Fruit fly (Drosophila melanogaster) whole organism, embryonic: Measurements from ENCODE around the gene Mlp84B.

ENCODE experiments used
- Bgb ChIP-seq: fragments of 200-800 bp; sonication (Bioruptor generic); IDR thresholded peaks from 2 replicates; pipeline ENCODE4 v1.3.6; 2022; ENCODE audit warnings: missing biosample characterization, missing genetic modification characterization; ENCODE audit not compliant: partially characterized antibody
- CG10321 ChIP-seq: fragments of 200-800 bp; sonication (Bioruptor generic); IDR thresholded peaks from 2 replicates; pipeline ENCODE4 v1.3.6; 2022; ENCODE audit warnings: missing biosample characterization, missing genetic modification characterization
- CG11247 ChIP-seq: fragments of 200-800 bp; sonication (Bioruptor generic); IDR thresholded peaks from 2 replicates; pipeline ENCODE4 v1.3.6; 2022; ENCODE audit warnings: missing biosample characterization, missing genetic modification characterization
- CG11696 ChIP-seq: fragments of 200-800 bp; sonication (Bioruptor generic); IDR thresholded peaks from 2 replicates; pipeline ENCODE4 v1.3.6; 2022; ENCODE audit warnings: missing biosample characterization, missing genetic modification characterization
- CG1233 ChIP-seq: fragments of 200-800 bp; sonication (Bioruptor generic); optimal IDR thresholded peaks from 4 replicates; lab custom pipeline; 2018; ENCODE audit warnings: missing biosample characterization, mild to moderate bottlenecking, missing genetic modification characterization
- CG12659 ChIP-seq: fragments of 200-800 bp; sonication (Bioruptor generic); optimal IDR thresholded peaks from 3 replicates; lab custom pipeline; 2017; ENCODE audit warnings: mild to moderate bottlenecking, missing biosample characterization, missing genetic modification reagents, missing genetic modification characterization
- CG12769 ChIP-seq: fragments of 200-800 bp; sonication (Bioruptor generic); optimal IDR thresholded peaks from 2 replicates; lab custom pipeline; 2019; ENCODE audit warnings: missing biosample characterization, mild to moderate bottlenecking, missing genetic modification characterization, moderate library complexity
- CG13296 ChIP-seq: fragments of 200-800 bp; sonication (Bioruptor generic); optimal IDR thresholded peaks from 3 replicates; lab custom pipeline; 2018; ENCODE audit warnings: missing biosample characterization, mild to moderate bottlenecking, missing genetic modification characterization
- CG13894 ChIP-seq: fragments of 200-800 bp; sonication (Bioruptor generic); optimal IDR thresholded peaks from 3 replicates; lab custom pipeline; 2018; ENCODE audit warnings: missing biosample characterization, mild to moderate bottlenecking, missing genetic modification characterization, moderate library complexity
- CG14441 ChIP-seq: fragments of 200-800 bp; sonication (Bioruptor generic); IDR thresholded peaks from 2 replicates; pipeline ENCODE4 v1.3.6; 2022; ENCODE audit warnings: missing biosample characterization, missing genetic modification characterization
- CG14860 ChIP-seq: fragments of 200-800 bp; sonication (Bioruptor generic); IDR thresholded peaks from 3 replicates; pipeline ENCODE4 v1.3.6; 2022; ENCODE audit warnings: missing biosample characterization, missing genetic modification characterization; ENCODE audit not compliant: partially characterized antibody
- CG15601 ChIP-seq: fragments of 200-800 bp; sonication (Bioruptor generic); optimal IDR thresholded peaks from 3 replicates; lab custom pipeline; 2019; ENCODE audit warnings: missing biosample characterization, mild to moderate bottlenecking, missing genetic modification characterization, moderate library complexity
- CG2875 ChIP-seq: fragments of 200-800 bp; sonication (Bioruptor generic); optimal IDR thresholded peaks from 2 replicates; lab custom pipeline; 2017; ENCODE audit warnings: missing biosample characterization, mild to moderate bottlenecking, missing genetic modification characterization, missing genetic modification reagents
- CG2889 ChIP-seq: fragments of 200-800 bp; sonication (Bioruptor generic); IDR thresholded peaks from 3 replicates; pipeline ENCODE4 v1.3.6; 2022; ENCODE audit warnings: missing biosample characterization, missing genetic modification characterization
- CG33557 ChIP-seq: fragments of 200-800 bp; sonication (Bioruptor generic); optimal IDR thresholded peaks from 2 replicates; lab custom pipeline; 2019; ENCODE audit warnings: missing biosample characterization, mild to moderate bottlenecking, missing genetic modification characterization, moderate library complexity
- CG3407 ChIP-seq: fragments of 200-800 bp; sonication (Bioruptor generic); optimal IDR thresholded peaks from 2 replicates; lab custom pipeline; 2018; ENCODE audit warnings: missing biosample characterization, mild to moderate bottlenecking, missing genetic modification characterization
- CG8089 ChIP-seq: fragments of 200-800 bp; sonication (Bioruptor generic); optimal IDR thresholded peaks from 3 replicates; lab custom pipeline; 2016; ENCODE audit warnings: missing biosample characterization, missing genetic modification characterization
- CG9876 ChIP-seq: fragments of 200-800 bp; sonication (Bioruptor generic); optimal IDR thresholded peaks from 2 replicates; lab custom pipeline; 2016; ENCODE audit warnings: missing biosample characterization, missing genetic modification characterization
- D19B ChIP-seq: fragments of 200-800 bp; sonication (Bioruptor generic); optimal IDR thresholded peaks from 2 replicates; lab custom pipeline; 2017; ENCODE audit warnings: missing biosample characterization, mild to moderate bottlenecking, missing genetic modification characterization
- Dip3 ChIP-seq: fragments of 200-800 bp; sonication (Bioruptor generic); optimal IDR thresholded peaks from 3 replicates; lab custom pipeline; 2016; ENCODE audit warnings: missing biosample characterization, missing genetic modification characterization
- E2f1 ChIP-seq: fragments of 200-800 bp; sonication (Bioruptor generic); IDR thresholded peaks from 2 replicates; pipeline ENCODE4 v1.3.6; 2022; ENCODE audit warnings: missing biosample characterization, missing genetic modification characterization
- H2.0 ChIP-seq: fragments of 200-800 bp; sonication (Bioruptor generic); IDR thresholded peaks from 2 replicates; pipeline ENCODE4 v1.3.6; 2022; ENCODE audit warnings: missing biosample characterization, missing genetic modification characterization
- HLH4C ChIP-seq: fragments of 200-800 bp; sonication (Bioruptor generic); IDR thresholded peaks from 3 replicates; pipeline ENCODE4 v1.3.6; 2022; ENCODE audit warnings: missing biosample characterization, missing genetic modification characterization; ENCODE audit not compliant: partially characterized antibody
- Jarid2 ChIP-seq: fragments of 200-800 bp; sonication (Bioruptor generic); optimal IDR thresholded peaks from 3 replicates; lab custom pipeline; 2017; ENCODE audit warnings: mild to moderate bottlenecking, missing biosample characterization, missing genetic modification reagents, missing genetic modification characterization
- Mad ChIP-seq: fragments of 200-800 bp; sonication (Bioruptor generic); optimal IDR thresholded peaks from 2 replicates; lab custom pipeline; 2016; ENCODE audit warnings: missing biosample characterization, missing genetic modification characterization
- abd-A ChIP-seq: fragments of 200-800 bp; sonication (Bioruptor generic); optimal IDR thresholded peaks from 3 replicates; lab custom pipeline; 2019; ENCODE audit warnings: missing biosample characterization, mild to moderate bottlenecking, missing genetic modification characterization, moderate library complexity
- aop ChIP-seq: fragments of 200-800 bp; sonication (Bioruptor generic); IDR thresholded peaks from 2 replicates; pipeline ENCODE4 v1.3.6; 2022; ENCODE audit warnings: missing biosample characterization, missing genetic modification characterization
- ap ChIP-seq: fragments of 200-800 bp; sonication (Bioruptor generic); IDR thresholded peaks from 2 replicates; pipeline ENCODE4 v1.3.6; 2022; ENCODE audit warnings: missing biosample characterization, missing genetic modification characterization
- az2 ChIP-seq: fragments of 200-800 bp; sonication (Bioruptor generic); optimal IDR thresholded peaks from 3 replicates; lab custom pipeline; 2016; ENCODE audit warnings: missing biosample characterization, missing genetic modification characterization
- bcd ChIP-seq: fragments of 200-800 bp; sonication (Bioruptor generic); optimal IDR thresholded peaks from 2 replicates; lab custom pipeline; 2017; ENCODE audit warnings: missing biosample characterization, mild to moderate bottlenecking, missing genetic modification characterization
- bsh ChIP-seq, 2 experiments: fragments of 200-800 bp; sonication (Bioruptor generic); optimal IDR thresholded peaks; 2 replicates each; lab custom pipeline; 2017 to 2018; ENCODE audit warnings: mild to moderate bottlenecking in 2 of 2, missing biosample characterization in 2 of 2, missing genetic modification characterization in 2 of 2, moderate library complexity in 1 of 2
- cas ChIP-seq: fragments of 200-800 bp; sonication (Bioruptor generic); IDR thresholded peaks from 2 replicates; pipeline ENCODE4 v1.3.6; 2022; ENCODE audit warnings: missing biosample characterization, missing genetic modification characterization
- crc ChIP-seq: fragments of 200-800 bp; sonication (Bioruptor generic); optimal IDR thresholded peaks from 2 replicates; lab custom pipeline; 2016; ENCODE audit warnings: missing biosample characterization, missing genetic modification characterization
- ems ChIP-seq: fragments of 200-800 bp; sonication (Bioruptor generic); optimal IDR thresholded peaks from 3 replicates; lab custom pipeline; 2016; ENCODE audit warnings: missing biosample characterization, missing genetic modification characterization
- eve ChIP-seq, 2 experiments: fragments of >200 bp; optimal IDR thresholded peaks; 2 replicates each; lab custom pipeline; 2017; ENCODE audit warnings: missing biosample characterization in 2 of 2, missing genetic modification characterization in 2 of 2
- gce ChIP-seq: fragments of 200-800 bp; sonication (Bioruptor generic); IDR thresholded peaks from 3 replicates; pipeline ENCODE4 v1.3.6; 2022; ENCODE audit warnings: missing biosample characterization, missing genetic modification characterization
- ham ChIP-seq: fragments of 200-800 bp; sonication (Bioruptor generic); IDR thresholded peaks from 2 replicates; pipeline ENCODE4 v1.3.6; 2022; ENCODE audit warnings: missing biosample characterization, missing genetic modification characterization
- inv ChIP-seq: fragments of 200-800 bp; sonication (Bioruptor generic); IDR thresholded peaks from 2 replicates; pipeline ENCODE4 v1.3.6; 2022; ENCODE audit warnings: missing biosample characterization, missing genetic modification characterization; ENCODE audit not compliant: partially characterized antibody
- lab ChIP-seq: fragments of 200-800 bp; sonication (Bioruptor generic); optimal IDR thresholded peaks from 3 replicates; lab custom pipeline; 2017; ENCODE audit warnings: missing biosample characterization, missing genetic modification characterization, mild to moderate bottlenecking, moderate library complexity, missing genetic modification reagents
- maf-S ChIP-seq: fragments of 200-800 bp; sonication (Bioruptor generic); optimal IDR thresholded peaks from 2 replicates; lab custom pipeline; 2016; ENCODE audit warnings: missing biosample characterization, missing genetic modification characterization
- mld ChIP-seq: fragments of 200-800 bp; sonication (Bioruptor generic); IDR thresholded peaks from 3 replicates; pipeline ENCODE4 v1.3.6; 2022; ENCODE audit warnings: missing biosample characterization, missing genetic modification characterization; ENCODE audit not compliant: partially characterized antibody
- onecut ChIP-seq: fragments of 200-800 bp; sonication (Bioruptor generic); IDR thresholded peaks from 2 replicates; pipeline ENCODE4 v1.3.6; 2022; ENCODE audit warnings: missing biosample characterization, missing genetic modification characterization
- otp ChIP-seq: fragments of 200-800 bp; sonication (Bioruptor generic); IDR thresholded peaks from 3 replicates; pipeline ENCODE4, ENCODE4 v1.3.6; 2022; ENCODE audit warnings: missing biosample characterization, missing genetic modification characterization
- psq ChIP-seq: fragments of 200-800 bp; sonication (Bioruptor generic); optimal IDR thresholded peaks from 2 replicates; lab custom pipeline; 2017; ENCODE audit warnings: missing biosample characterization, missing genetic modification characterization
- sna ChIP-seq: fragments of 200-800 bp; sonication (Bioruptor generic); IDR thresholded peaks from 2 replicates; pipeline ENCODE4 v1.3.6; 2022; ENCODE audit warnings: missing biosample characterization, missing genetic modification characterization; ENCODE audit not compliant: partially characterized antibody
- sqz ChIP-seq: fragments of 200-800 bp; sonication (Bioruptor generic); optimal IDR thresholded peaks from 3 replicates; lab custom pipeline; 2018; ENCODE audit warnings: missing biosample characterization, mild to moderate bottlenecking, missing genetic modification characterization
- toy ChIP-seq: fragments of 200-800 bp; sonication (Bioruptor generic); IDR thresholded peaks from 2 replicates; pipeline ENCODE4 v1.3.6; 2022; ENCODE audit warnings: missing biosample characterization, missing genetic modification characterization
- wor ChIP-seq: fragments of 200-800 bp; sonication (Bioruptor generic); IDR thresholded peaks from 2 replicates; pipeline ENCODE4 v1.3.6; 2022; ENCODE audit warnings: missing biosample characterization, missing genetic modification characterization

The Mlp84B gene

dm6 chr3R:7086377-7087200 lies 30.9 kb downstream of the Mlp84B start, which contains the start of gene alphaTub84B (continued):
- TF ChIP-seq mld (GFP tag; lab: Robert Waterston, UW) = no peak; the same call in 2 of the 3 replicates
- peak; percentile 77 for TF ChIP-seq CG1233
- peak; percentile 89 for TF ChIP-seq Jarid2 (GFP tag; lab: Kevin White, UChicago)
- no peak for TF ChIP-seq toy (GFP tag; lab: Robert Waterston, UW)
- peak; percentile 46; the same call in 1 of the 2 replicates for TF ChIP-seq CG14441
- peak; percentile 72 for TF ChIP-seq CG8089 (GFP tag; lab: Kevin White, UChicago)
- peak; percentile 83 for TF ChIP-seq lab (GFP tag; lab: Kevin White, UChicago)
- no peak for TF ChIP-seq sna (GFP tag; lab: Robert Waterston, UW)
- TF ChIP-seq bsh (GFP tag; optimal IDR thresholded peaks at IDR 0.05; lab: Kevin White, UChicago) = peak; percentile 32 to 47
- peak; percentile 62 for TF ChIP-seq maf-S (GFP tag; lab: Kevin White, UChicago)
- peak; percentile 55 for TF ChIP-seq CG15601 (tag; lab: Kevin White, UChicago)
- peak; percentile 79 for TF ChIP-seq CG12769 (tag; lab: Kevin White, UChicago)
- TF ChIP-seq sqz (GFP tag; lab: Kevin White, UChicago) = peak; percentile 99
- TF ChIP-seq abd-A (tag; lab: Kevin White, UChicago) = peak; percentile 9
- TF ChIP-seq gce (GFP tag; lab: Robert Waterston, UW) = peak; percentile 59; the same call in 1 of the 3 replicates
- no peak for TF ChIP-seq CG2889 (GFP tag; lab: Robert Waterston, UW)
- peak; percentile 65 for TF ChIP-seq CG11247 (GFP tag; lab: Robert Waterston, UW)
- peak; percentile 19 for TF ChIP-seq crc (GFP tag; lab: Kevin White, UChicago)
- TF ChIP-seq CG12659 (GFP tag; lab: Kevin White, UChicago) = peak; percentile 89
- TF ChIP-seq aop (GFP tag; lab: Robert Waterston, UW) = peak; percentile 64; the same call in 1 of the 2 replicates
- no peak for TF ChIP-seq inv
- peak; percentile 51; the same call in 2 of the 3 replicates for TF ChIP-seq HLH4C (GFP tag; lab: Robert Waterston, UW)
- peak; percentile 42 for TF ChIP-seq bcd (GFP tag; lab: Kevin White, UChicago)
- TF ChIP-seq az2 = peak; percentile 24
- TF ChIP-seq H2.0 = 0 out of 2 replicates have a peak, but pooled peaks have one; percentile 23
- TF ChIP-seq CG33557 (GFP tag; lab: Kevin White, UChicago) = peak; percentile 49
- peak; percentile 28; the same call in 1 of the 2 replicates for TF ChIP-seq CG11696 (GFP tag; lab: Robert Waterston, UW)
- TF ChIP-seq CG10321 = 0 out of 2 replicates have a peak, but pooled peaks have one; percentile 27
- TF ChIP-seq onecut (GFP tag; lab: Robert Waterston, UW) = peak; percentile 99
- peak; percentile 64 for TF ChIP-seq CG13296 (GFP tag; lab: Kevin White, UChicago)
- TF ChIP-seq Mad (GFP tag; lab: Kevin White, UChicago) = peak; percentile 66
- peak; percentile 84 for TF ChIP-seq CG13894 (tag; lab: Kevin White, UChicago)
- peak; percentile 68 for TF ChIP-seq CG3407 (GFP tag; lab: Kevin White, UChicago)
- TF ChIP-seq D19B (GFP tag; lab: Kevin White, UChicago) = no peak
- peak; percentile 63 for TF ChIP-seq cas (GFP tag; lab: Robert Waterston, UW)
- TF ChIP-seq wor (GFP tag; lab: Robert Waterston, UW) = no peak
- peak; percentile 75; the same call in 2 of the 3 replicates for TF ChIP-seq otp
- peak; percentile 72 for TF ChIP-seq CG9876 (GFP tag; lab: Kevin White, UChicago)
- TF ChIP-seq ems (GFP tag; lab: Kevin White, UChicago) = peak; percentile 55
- peak; percentile 66 for TF ChIP-seq CG2875 (GFP tag; lab: Kevin White, UChicago)
- peak; percentile 29; the same call in 1 of the 3 replicates for TF ChIP-seq CG14860 (GFP tag; lab: Robert Waterston, UW)
- TF ChIP-seq eve (GFP tag; optimal IDR thresholded peaks at IDR 0.05; lab: Kevin White, UChicago) = no peak
- no peak for TF ChIP-seq ham
- TF ChIP-seq Dip3 (GFP tag; lab: Kevin White, UChicago) = peak; percentile 33
- peak; percentile 77 for TF ChIP-seq Bgb (GFP tag; lab: Robert Waterston, UW)
- peak; percentile 30 for TF ChIP-seq psq (GFP tag; lab: Kevin White, UChicago)
- TF ChIP-seq ap (GFP tag; lab: Robert Waterston, UW) = no peak
- TF ChIP-seq E2f1 (GFP tag; lab: Robert Waterston, UW) = peak; percentile 38; the same call in 1 of the 2 replicates
